Worm (Caenorhabditis elegans) whole organism, late embryonic: Measurements from ENCODE around the gene gba-2.

Source experiments
- K09A11.1 ChIP-seq: sonication (generic microtip); optimal IDR thresholded peaks from 2 replicates; lab custom pipeline; 2017; ENCODE audit warnings: antibody characterized with exemption, mild to moderate bottlenecking, missing genetic modification characterization, missing compliant biosample characterization; ENCODE audit not compliant: insufficient read depth
- dmd-4 ChIP-seq: sonication (generic microtip); optimal IDR thresholded peaks from 2 replicates; lab custom pipeline; 2016; ENCODE audit warnings: borderline replicate concordance, missing genetic modification characterization, missing compliant biosample characterization
- pax-1 ChIP-seq: fragments of 150-350 bp; optimal IDR thresholded peaks from 2 replicates; lab custom pipeline; 2014; ENCODE audit warnings: missing biosample characterization, missing genetic modification characterization
- pha-4 ChIP-seq: fragments of 150-350 bp; optimal IDR thresholded peaks from 2 replicates; lab custom pipeline; 2018; ENCODE audit warnings: missing biosample characterization, missing genetic modification reagents, missing genetic modification characterization
- pros-1 ChIP-seq: fragments of 150-350 bp; optimal IDR thresholded peaks from 2 replicates; lab custom pipeline; 2014; ENCODE audit warnings: missing biosample characterization, missing genetic modification reagents, missing genetic modification characterization
- unc-42 ChIP-seq: sonication (generic microtip); optimal IDR thresholded peaks from 2 replicates; lab custom pipeline; 2016; ENCODE audit warnings: missing genotype, missing genetic modification characterization, missing compliant biosample characterization

- TF ChIP-seq pha-4 (tag; lab: Kevin White, UChicago) = no peak
- TF ChIP-seq dmd-4 (tag; lab: Kevin White, UChicago) = no peak
- no peak for TF ChIP-seq unc-42 (tag; lab: Kevin White, UChicago)
- TF ChIP-seq pros-1 = no peak
- no peak for TF ChIP-seq K09A11.1
- TF ChIP-seq pax-1 (tag; lab: Kevin White, UChicago) = no peak
These were observed 29.3 kb upstream of the gba-2 start for ce11 chrII:2215512-2215911.
